Worm (Caenorhabditis elegans): Measurements from ENCODE around the gene fbxa-47.

DNA sequence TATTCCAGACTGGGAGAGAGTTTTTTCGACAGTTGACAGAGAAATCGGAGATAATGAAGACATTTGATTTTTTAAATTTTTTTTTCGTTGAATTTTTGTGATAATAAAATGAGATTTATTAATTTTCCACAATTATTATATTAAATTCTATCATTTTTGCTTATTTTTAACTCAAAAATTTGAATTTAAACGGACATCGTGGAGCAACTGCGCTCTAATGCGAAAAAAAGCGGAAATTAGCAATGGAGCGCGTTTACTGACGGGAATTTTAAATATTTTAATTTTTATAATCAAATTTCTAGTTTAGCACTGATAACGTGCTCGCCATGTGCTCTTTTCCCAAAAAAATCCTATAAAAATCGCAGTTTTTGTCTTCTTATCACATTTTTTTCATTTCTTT is 21.1 kb downstream of the fbxa-47 start, which contains the start of gene C39B5.14:
- TF ChIP-seq zag-1 (tag; optimal IDR thresholded peaks at IDR 0.05) (no peak), hlh-30 (tag; optimal IDR thresholded peaks at IDR 0.05; ENCODE audit: insufficient read depth) (no peak), nhr-237 (tag; optimal IDR thresholded peaks at IDR 0.05) (no peak), ces-1 (GFP tag; optimal IDR thresholded peaks at IDR 0.05) (no peak), dpl-1 (GFP tag; optimal IDR thresholded peaks at IDR 0.05) (no peak), set-16 (GFP tag; IDR thresholded peaks at IDR 0.05) (no peak), jun-1 (tag; optimal IDR thresholded peaks at IDR 0.05) (no peak), fos-1 (tag; optimal IDR thresholded peaks at IDR 0.05) (no peak), skn-1 (tag; optimal IDR thresholded peaks at IDR 0.05) (no peak), daf-8 (GFP tag; IDR thresholded peaks at IDR 0.05) (no peak), unc-62 (GFP tag; optimal IDR thresholded peaks at IDR 0.05 in 1 of 2) (no peak), unc-62 (tag; optimal IDR thresholded peaks at IDR 0.05) (no peak), R02D3.7 (tag; optimal IDR thresholded peaks at IDR 0.05) (no peak)

Measured in whole organism, L4 larva.